Worm (Caenorhabditis elegans) whole organism, young adult: ENCODE measurements around the gene fkh-4.

Experiments used
- B0019.2 ChIP-seq: fragments of 200-800 bp; sonication (Bioruptor generic); conservative IDR thresholded peaks from 2 replicates; pipeline ENCODE4 v1.3.6; 2022; ENCODE audit warnings: missing genetic modification reagents, missing genetic modification characterization, missing compliant biosample characterization
- B0336.3 ChIP-seq: fragments of 200-800 bp; sonication (Bioruptor generic); IDR thresholded peaks from 2 replicates; pipeline ENCODE4 v1.3.6; 2022; ENCODE audit warnings: missing genetic modification characterization, missing compliant biosample characterization
- C06A6.2 ChIP-seq: fragments of 200-800 bp; sonication (Bioruptor generic); conservative IDR thresholded peaks from 2 replicates; pipeline ENCODE4 v1.3.6; 2022; ENCODE audit warnings: missing genetic modification characterization, missing compliant biosample characterization
- F22D6.2 ChIP-seq: sonication (generic microtip); optimal IDR thresholded peaks from 2 replicates; lab custom pipeline; 2016; ENCODE audit warnings: mild to moderate bottlenecking, missing genetic modification characterization, missing compliant biosample characterization
- F52B5.7 ChIP-seq: sonication (generic microtip); optimal IDR thresholded peaks from 2 replicates; lab custom pipeline; 2016; ENCODE audit warnings: mild to moderate bottlenecking, missing genetic modification characterization, missing compliant biosample characterization
- F55B11.4 ChIP-seq: sonication (generic microtip); optimal IDR thresholded peaks from 2 replicates; lab custom pipeline; 2016; ENCODE audit warnings: missing compliant biosample characterization, missing genetic modification characterization, borderline replicate concordance; ENCODE audit not compliant: insufficient read depth
- F57A8.1 ChIP-seq: fragments of 200-800 bp; sonication (Bioruptor generic); optimal IDR thresholded peaks from 2 replicates; lab custom pipeline; 2018; ENCODE audit warnings: mild to moderate bottlenecking, missing genetic modification characterization, moderate library complexity, missing compliant biosample characterization
- Y67H2A.10 ChIP-seq: fragments of 200-800 bp; sonication (Bioruptor generic); conservative IDR thresholded peaks from 2 replicates; pipeline ENCODE4 v1.3.6; 2022; ENCODE audit warnings: missing genetic modification reagents, missing genetic modification characterization, missing compliant biosample characterization
- Y79H2A.3 ChIP-seq: fragments of 200-800 bp; sonication (Bioruptor generic); conservative IDR thresholded peaks from 2 replicates; pipeline ENCODE4 v1.3.6; 2022; ENCODE audit warnings: missing genetic modification reagents, missing genetic modification characterization, missing compliant biosample characterization
- ama-1 ChIP-seq, 3 experiments: fragments of 150-350 bp in 1 of 3; sonication (generic microtip) in 2 of 3; optimal IDR thresholded peaks; 2 replicates each; lab custom pipeline; 2014 to 2018; ENCODE audit warnings: missing biosample characterization in 2 of 3, missing genetic modification characterization in 2 of 3, missing genetic modification reagents in 2 of 3
- athp-1 ChIP-seq: sonication (generic microtip); optimal IDR thresholded peaks from 2 replicates; lab custom pipeline; 2017; ENCODE audit warnings: mild to moderate bottlenecking, missing genetic modification characterization, missing compliant biosample characterization
- attf-5 ChIP-seq: fragments of 200-800 bp; sonication (Bioruptor generic); optimal IDR thresholded peaks from 2 replicates; lab custom pipeline; 2018; ENCODE audit warnings: mild to moderate bottlenecking, missing genetic modification characterization, missing compliant biosample characterization
- ccch-3 ChIP-seq: fragments of 200-800 bp; sonication (Bioruptor generic); optimal IDR thresholded peaks from 2 replicates; lab custom pipeline; 2018; ENCODE audit warnings: mild to moderate bottlenecking, missing genetic modification characterization, missing compliant biosample characterization
- ceh-79 ChIP-seq: sonication (generic microtip); optimal IDR thresholded peaks from 2 replicates; lab custom pipeline; 2017; ENCODE audit warnings: mild to moderate bottlenecking, missing genetic modification characterization, missing compliant biosample characterization
- ceh-91 ChIP-seq: fragments of 200-800 bp; sonication (Bioruptor generic); IDR thresholded peaks from 2 replicates; pipeline ENCODE4 v1.3.6; 2022; ENCODE audit warnings: missing genetic modification reagents, missing genetic modification characterization, missing compliant biosample characterization
- egl-18 ChIP-seq: fragments of 200-800 bp; sonication (Bioruptor generic); IDR thresholded peaks from 2 replicates; pipeline ENCODE4 v1.3.6; 2022; ENCODE audit warnings: missing genetic modification reagents, missing genetic modification characterization, missing compliant biosample characterization
- egl-44 ChIP-seq: fragments of 200-800 bp; sonication (Bioruptor generic); IDR thresholded peaks from 2 replicates; pipeline ENCODE4 v1.3.6; 2022; ENCODE audit warnings: missing genetic modification reagents, missing genetic modification characterization, missing compliant biosample characterization
- ets-4 ChIP-seq: fragments of 200-800 bp; sonication (Bioruptor generic); optimal IDR thresholded peaks from 2 replicates; lab custom pipeline; 2018; ENCODE audit warnings: mild to moderate bottlenecking, missing genetic modification characterization, missing compliant biosample characterization
- fkh-3 ChIP-seq: sonication (generic microtip); optimal IDR thresholded peaks from 2 replicates; lab custom pipeline; 2016; ENCODE audit warnings: mild to moderate bottlenecking, missing genetic modification characterization, missing compliant biosample characterization
- hlh-26 ChIP-seq: fragments of 200-800 bp; sonication (Bioruptor generic); conservative IDR thresholded peaks from 2 replicates; pipeline ENCODE4 v1.3.6; 2022; ENCODE audit warnings: missing genetic modification reagents, missing genetic modification characterization, missing compliant biosample characterization
- let-526 ChIP-seq: fragments of 200-800 bp; sonication (Bioruptor generic); IDR thresholded peaks from 2 replicates; pipeline ENCODE4 v1.3.6; 2022; ENCODE audit warnings: missing genetic modification reagents, missing genetic modification characterization, missing compliant biosample characterization
- let-607 ChIP-seq, 2 experiments: fragments of 200-800 bp in 1 of 2; sonication (Bioruptor generic) in 1 of 2; sonication (generic microtip) in 1 of 2; optimal IDR thresholded peaks; 2 replicates each; lab custom pipeline; 2016 to 2018; ENCODE audit warnings: mild to moderate bottlenecking in 2 of 2, missing compliant biosample characterization in 2 of 2, missing genetic modification characterization in 2 of 2, moderate library complexity in 2 of 2, missing genotype in 1 of 2
- lin-26 ChIP-seq: fragments of 200-800 bp; sonication (Bioruptor generic); IDR thresholded peaks from 2 replicates; pipeline ENCODE4 v1.3.6; 2022; ENCODE audit warnings: missing genetic modification reagents, missing genetic modification characterization, missing compliant biosample characterization
- lin-35 ChIP-seq, 3 experiments: fragments of 150-350 bp in 2 of 3; sonication (generic microtip) in 1 of 3; optimal IDR thresholded peaks; 2 replicates each; lab custom pipeline; 2014 to 2018; ENCODE audit warnings: missing biosample characterization in 3 of 3, missing genetic modification characterization in 3 of 3, missing genetic modification reagents in 3 of 3
- lin-40 ChIP-seq: sonication (generic microtip); optimal IDR thresholded peaks from 2 replicates; lab custom pipeline; 2016; ENCODE audit warnings: missing genetic modification characterization, mild to moderate bottlenecking, missing compliant biosample characterization, missing genotype, missing genetic modification reagents
- lin-54 ChIP-seq: fragments of 200-800 bp; sonication (Bioruptor generic); optimal IDR thresholded peaks from 2 replicates; lab custom pipeline; 2018; ENCODE audit warnings: mild to moderate bottlenecking, missing genetic modification characterization, missing compliant biosample characterization
- lsl-1 ChIP-seq: fragments of 200-800 bp; sonication (Bioruptor generic); optimal IDR thresholded peaks from 2 replicates; lab custom pipeline; 2018; ENCODE audit warnings: mild to moderate bottlenecking, missing genetic modification characterization, moderate library complexity, missing compliant biosample characterization
- nfyb-1 ChIP-seq: fragments of 200-800 bp; sonication (Bioruptor generic); IDR thresholded peaks from 2 replicates; pipeline ENCODE4 v1.3.6; 2022; ENCODE audit warnings: missing genetic modification reagents, missing genetic modification characterization, missing compliant biosample characterization
- nhr-120 ChIP-seq: fragments of 200-800 bp; sonication (Bioruptor generic); IDR thresholded peaks from 2 replicates; pipeline ENCODE4 v1.3.6; 2022; ENCODE audit warnings: missing genetic modification characterization, missing compliant biosample characterization
- nhr-179 ChIP-seq: sonication (generic microtip); optimal IDR thresholded peaks from 2 replicates; lab custom pipeline; 2016; ENCODE audit warnings: mild to moderate bottlenecking, missing genetic modification characterization, missing compliant biosample characterization
- nhr-27 ChIP-seq: fragments of 200-800 bp; sonication (Bioruptor generic); optimal IDR thresholded peaks from 2 replicates; lab custom pipeline; 2018; ENCODE audit warnings: mild to moderate bottlenecking, missing genetic modification characterization, moderate library complexity, missing compliant biosample characterization
- nhr-80 ChIP-seq: sonication (generic microtip); optimal IDR thresholded peaks from 2 replicates; lab custom pipeline; 2016; ENCODE audit warnings: missing genetic modification characterization, missing compliant biosample characterization
- nhr-90 ChIP-seq: sonication (generic microtip); optimal IDR thresholded peaks from 2 replicates; lab custom pipeline; 2016; ENCODE audit warnings: missing genotype, mild to moderate bottlenecking, missing genetic modification characterization, missing compliant biosample characterization
- pha-4 ChIP-seq: fragments of 150-350 bp; sonication (generic microtip); optimal IDR thresholded peaks from 2 replicates; lab custom pipeline; 2014; ENCODE audit warnings: missing biosample characterization, missing genetic modification reagents, missing genetic modification characterization
- rec-8 ChIP-seq, 2 experiments: sonication (generic microtip); optimal IDR thresholded peaks; 2 replicates each; lab custom pipeline; 2016; ENCODE audit warnings: mild to moderate bottlenecking in 2 of 2, missing genetic modification characterization in 2 of 2, missing genetic modification reagents in 2 of 2, missing genotype in 2 of 2, missing biosample characterization in 1 of 2, missing compliant biosample characterization in 1 of 2, moderate library complexity in 1 of 2
- repo-1 ChIP-seq: sonication (generic microtip); optimal IDR thresholded peaks from 2 replicates; lab custom pipeline; 2017; ENCODE audit warnings: mild to moderate bottlenecking, missing genetic modification characterization, missing compliant biosample characterization
- rpc-1 ChIP-seq, 2 experiments: fragments of 150-350 bp in 1 of 2; sonication (generic microtip) in 1 of 2; optimal IDR thresholded peaks; 2 replicates each; lab custom pipeline; 2014 to 2018; ENCODE audit warnings: missing biosample characterization in 1 of 2, missing genetic modification characterization in 1 of 2, missing genetic modification reagents in 1 of 2, missing genotype in 1 of 2
- snpc-1.3 ChIP-seq: sonication (generic microtip); optimal IDR thresholded peaks from 2 replicates; lab custom pipeline; 2017; ENCODE audit warnings: missing genetic modification characterization, mild to moderate bottlenecking, missing compliant biosample characterization, antibody characterized with exemption, moderate library complexity, missing genotype, missing genetic modification reagents; ENCODE audit not compliant: insufficient read depth
- tbp1 ChIP-seq: fragments of 200-800 bp; sonication (Bioruptor generic); optimal IDR thresholded peaks from 2 replicates; lab custom pipeline; 2018; ENCODE audit warnings: mild to moderate bottlenecking, missing genetic modification characterization, missing compliant biosample characterization
- ztf-28 ChIP-seq: fragments of 200-800 bp; sonication (Bioruptor generic); IDR thresholded peaks from 2 replicates; pipeline ENCODE4 v1.3.6; 2022; ENCODE audit warnings: missing genetic modification reagents, missing genetic modification characterization, missing compliant biosample characterization

fkh-4 gene

DNA sequence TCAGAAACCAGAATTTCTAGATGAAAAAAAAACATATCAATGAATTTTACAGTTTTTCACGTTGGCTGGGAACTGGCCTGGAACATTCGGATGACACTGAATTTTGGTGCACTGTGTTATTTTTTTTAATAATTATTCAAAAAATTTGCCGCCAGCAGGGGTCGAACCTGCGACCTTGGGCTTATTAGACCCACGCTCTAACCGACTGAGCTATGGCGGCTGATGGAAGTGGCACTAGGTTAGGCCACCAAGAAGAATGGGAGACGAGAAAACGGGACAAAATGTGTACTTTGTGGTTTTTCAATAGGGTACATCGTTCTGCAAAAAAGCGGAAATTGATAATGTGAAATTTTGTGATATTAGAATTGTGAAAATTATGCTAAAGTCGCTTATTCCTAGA is 13.7 kb downstream of the fkh-4 start (continued):
- TF ChIP-seq nhr-80: peak; percentile 8
- peak; percentile 26 to 48 for TF ChIP-seq rec-8 (tag; optimal IDR thresholded peaks at IDR 0.05; lab: Kevin White, UChicago)
- TF ChIP-seq B0336.3 (GFP tag; lab: Robert Waterston, UW): no peak
- TF ChIP-seq nhr-179 (tag; lab: Kevin White, UChicago): no peak
- no peak for TF ChIP-seq ama-1 (optimal IDR thresholded peaks at IDR 0.05; lab: Kevin White, UChicago)
- TF ChIP-seq ama-1 (GFP tag; optimal IDR thresholded peaks at IDR 0.05; lab: Kevin White, UChicago): peak in 1 of 2 experiments; percentile 58
- peak; percentile 93 for TF ChIP-seq tbp1 (GFP tag; lab: Kevin White, UChicago)
- no peak for TF ChIP-seq attf-5 (GFP tag; lab: Kevin White, UChicago)
- peak; percentile 39 for TF ChIP-seq snpc-1.3 (tag; lab: Kevin White, UChicago)
- peak; percentile 43 for TF ChIP-seq lin-40 (tag; lab: Kevin White, UChicago)
- no peak for TF ChIP-seq lin-54 (GFP tag; lab: Kevin White, UChicago)
- peak; percentile 78 for TF ChIP-seq nhr-90 (tag; lab: Kevin White, UChicago)
- TF ChIP-seq rpc-1 (optimal IDR thresholded peaks at IDR 0.05; lab: Kevin White, UChicago): peak; percentile 69
- peak; percentile 79 for TF ChIP-seq rpc-1 (tag; optimal IDR thresholded peaks at IDR 0.05; lab: Kevin White, UChicago)
- no peak for TF ChIP-seq Y79H2A.3 (GFP tag; lab: Robert Waterston, UW)
- peak in 1 of 3 experiments; percentile 20 for TF ChIP-seq lin-35 (GFP tag; optimal IDR thresholded peaks at IDR 0.05; lab: Kevin White, UChicago)
- TF ChIP-seq fkh-3 (tag; lab: Kevin White, UChicago): no peak
- peak in 1 of 2 experiments; percentile 12 for TF ChIP-seq let-607 (tag; optimal IDR thresholded peaks at IDR 0.05; lab: Kevin White, UChicago)
- no peak for TF ChIP-seq pha-4 (tag; lab: Kevin White, UChicago)
- TF ChIP-seq nfyb-1 (GFP tag; lab: Robert Waterston, UW): peak; percentile 44; the same call in 1 of the 2 replicates
- TF ChIP-seq repo-1 (tag; lab: Kevin White, UChicago): no peak
- TF ChIP-seq F55B11.4 (tag; lab: Kevin White, UChicago): no peak
- TF ChIP-seq lsl-1 (GFP tag; lab: Kevin White, UChicago): no peak
- TF ChIP-seq athp-1 (tag; lab: Kevin White, UChicago): no peak
- TF ChIP-seq Y67H2A.10 (GFP tag; lab: Robert Waterston, UW): no peak

DNA sequence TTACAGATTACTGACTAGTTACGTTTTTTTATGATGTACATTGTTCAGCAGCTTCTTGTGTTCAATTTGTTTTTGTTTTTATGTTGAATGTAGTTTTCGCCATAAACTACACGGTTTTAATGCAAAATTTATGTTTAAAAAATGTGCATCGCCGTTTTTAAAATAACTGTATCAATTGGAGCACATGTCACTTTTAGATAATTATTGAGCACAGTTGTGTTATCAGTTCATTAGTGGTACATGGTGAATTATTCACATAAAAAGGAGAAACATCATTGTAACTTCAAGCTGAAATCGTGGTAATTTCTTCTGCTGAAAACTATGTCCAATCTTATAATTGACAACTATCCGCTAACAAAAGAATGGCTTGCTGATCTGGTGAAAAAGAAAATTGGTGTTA is 16.3 kb downstream of the fkh-4 start:
- TF ChIP-seq lin-26 (no peak), nhr-80 (peak; percentile 49), egl-44 (GFP tag; lab: Robert Waterston, UW) (no peak)

- no peak for TF ChIP-seq lsl-1 (GFP tag; lab: Kevin White, UChicago)
- no peak for TF ChIP-seq ceh-79
- TF ChIP-seq C06A6.2: no peak
- no peak for TF ChIP-seq ets-4 (GFP tag; lab: Kevin White, UChicago)
- no peak for TF ChIP-seq B0019.2
- TF ChIP-seq F57A8.1 (GFP tag; lab: Kevin White, UChicago): no peak
- TF ChIP-seq ztf-28: no peak
- TF ChIP-seq let-526 (GFP tag; lab: Robert Waterston, UW): no peak
- TF ChIP-seq egl-18 (GFP tag; lab: Robert Waterston, UW): no peak
Measured at ce11 chrX:13411306-13411705, 17.3 kb downstream of the fkh-4 start.

DNA sequence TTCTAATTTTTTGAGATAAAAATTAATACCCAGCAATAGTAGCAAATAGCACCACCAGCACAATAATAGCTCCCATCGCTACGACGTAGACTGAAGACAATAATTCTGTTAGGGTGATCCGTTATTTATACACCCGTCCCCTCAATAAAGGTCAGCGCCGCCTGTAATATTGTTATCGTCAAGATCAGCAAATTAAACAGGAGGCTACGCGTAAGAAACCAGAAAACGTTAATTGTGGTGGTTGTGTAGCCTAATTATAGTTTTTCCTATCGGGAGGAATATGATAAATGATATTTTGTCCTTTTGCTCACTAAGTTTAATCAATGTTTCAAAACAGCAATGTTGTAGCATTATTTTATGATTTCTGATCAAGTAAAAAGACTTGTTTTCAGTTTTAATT is 19.1 kb downstream of the fkh-4 start, which contains the start of the genes cyp-13B1 and C29F7.1:
Gene cyp-13B1, minus strand, starts transcription at position 101 of the 400 bp plus-strand sequence.
Gene C29F7.1, plus strand, starts transcription at position 394 of the 400 bp plus-strand sequence.
- TF ChIP-seq ccch-3 (no peak), lin-35 (GFP tag; optimal IDR thresholded peaks at IDR 0.05; lab: Kevin White, UChicago) (no peak), attf-5 (GFP tag; lab: Kevin White, UChicago) (no peak), F22D6.2 (tag; lab: Kevin White, UChicago) (no peak), hlh-26 (GFP tag; lab: Robert Waterston, UW) (no peak), F52B5.7 (tag; lab: Kevin White, UChicago) (no peak), nhr-27 (tag; lab: Kevin White, UChicago) (no peak), ceh-91 (GFP tag; lab: Robert Waterston, UW) (no peak), ztf-28 (no peak), Y79H2A.3 (GFP tag; lab: Robert Waterston, UW) (no peak), nhr-120 (no peak)
